Fruit fly (Drosophila melanogaster): ENCODE results near the gene Manf.

- TF ChIP-seq Bdp1 (GFP tag; optimal IDR thresholded peaks at IDR 0.05) (no peak), HLH4C (GFP tag; IDR thresholded peaks at IDR 0.05; ENCODE audit: partially characterized antibody) (no peak), lmd (GFP tag; IDR thresholded peaks at IDR 0.05) (no peak), CG2116 (GFP tag; optimal IDR thresholded peaks at IDR 0.05) (no peak), CG6854 (GFP tag; optimal IDR thresholded peaks at IDR 0.05) (no peak), vvl (GFP tag; IDR thresholded peaks at IDR 0.05) (peak; percentile 41; the same call in 1 of the 2 replicates), ERR (GFP tag; optimal IDR thresholded peaks at IDR 0.05) (no peak), ara (GFP tag; IDR thresholded peaks at IDR 0.05) (no peak), CG18476 (GFP tag; optimal IDR thresholded peaks at IDR 0.05) (no peak), Bteb2 (GFP tag; optimal IDR thresholded peaks at IDR 0.05) (no peak)
These were observed 1.8 kb downstream of the Manf start for dm6 chr3R:16351044-16351443.
